Worm (Caenorhabditis elegans) whole organism, late embryonic: Measurements from ENCODE around the gene unc-33.

Experiments
- ceh-18 ChIP-seq: sonication (generic microtip); optimal IDR thresholded peaks from 2 replicates; lab custom pipeline; 2016; ENCODE audit warnings: missing genetic modification characterization, missing compliant biosample characterization
- ceh-24 ChIP-seq: sonication (generic microtip); optimal IDR thresholded peaks from 2 replicates; lab custom pipeline; 2016; ENCODE audit warnings: mild to moderate bottlenecking, missing genetic modification characterization, missing compliant biosample characterization
- pha-4 ChIP-seq: fragments of 150-350 bp; optimal IDR thresholded peaks from 2 replicates; lab custom pipeline; 2018; ENCODE audit warnings: missing biosample characterization, missing genetic modification reagents, missing genetic modification characterization
- pqm-1 ChIP-seq: sonication (generic microtip); optimal IDR thresholded peaks from 2 replicates; lab custom pipeline; 2016; ENCODE audit warnings: missing genetic modification characterization, missing compliant biosample characterization
- sox-4 ChIP-seq: sonication (generic microtip); optimal IDR thresholded peaks from 2 replicates; lab custom pipeline; 2017; ENCODE audit warnings: mild to moderate bottlenecking, missing genetic modification characterization, inconsistent platforms, missing compliant biosample characterization

DNA sequence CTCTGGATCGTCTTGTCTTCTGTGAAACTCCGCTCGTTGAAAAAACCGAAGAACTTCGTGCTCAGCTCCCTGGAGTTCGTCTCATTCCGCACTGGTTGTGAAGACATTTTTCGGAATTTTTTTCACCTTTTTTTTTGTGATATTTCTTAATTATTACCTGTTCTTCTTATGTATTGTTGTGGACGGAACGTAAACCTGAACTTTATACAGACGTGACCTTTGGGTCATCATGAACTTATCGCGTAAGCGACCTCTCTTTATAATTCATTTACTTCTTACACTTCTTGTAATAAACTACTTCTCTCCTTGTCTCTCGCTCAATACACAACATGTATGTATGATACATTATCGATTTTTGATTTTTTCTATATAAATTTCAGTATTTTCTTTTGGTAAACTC lies 15.5 kb downstream of the unc-33 start, which contains the start of gene M57.1:
- TF ChIP-seq pqm-1 (tag; lab: Kevin White, UChicago) (no peak), ceh-24 (tag; lab: Kevin White, UChicago) (no peak), sox-4 (tag; lab: Kevin White, UChicago) (no peak), ceh-18 (tag; lab: Kevin White, UChicago) (no peak), pha-4 (tag; lab: Kevin White, UChicago) (no peak)
